Worm (Caenorhabditis elegans) whole organism, young adult: Measurements from ENCODE around the gene cwp-1.

ENCODE experiments used
- B0019.2 ChIP-seq: fragments of 200-800 bp; sonication (Bioruptor generic); conservative IDR thresholded peaks from 2 replicates; pipeline ENCODE4 v1.3.6; 2022; ENCODE audit warnings: missing genetic modification reagents, missing genetic modification characterization, missing compliant biosample characterization
- B0336.3 ChIP-seq: fragments of 200-800 bp; sonication (Bioruptor generic); IDR thresholded peaks from 2 replicates; pipeline ENCODE4 v1.3.6; 2022; ENCODE audit warnings: missing genetic modification characterization, missing compliant biosample characterization
- F10E7.11 ChIP-seq: sonication (generic microtip); optimal IDR thresholded peaks from 2 replicates; lab custom pipeline; 2017; ENCODE audit warnings: mild to moderate bottlenecking, missing genetic modification characterization, moderate library complexity, missing compliant biosample characterization
- F39B2.1 ChIP-seq: fragments of 200-800 bp; sonication (Bioruptor generic); IDR thresholded peaks from 2 replicates; pipeline ENCODE4 v1.3.6; 2022; ENCODE audit warnings: missing genetic modification reagents, missing genetic modification characterization, missing compliant biosample characterization
- F55B11.4 ChIP-seq: sonication (generic microtip); optimal IDR thresholded peaks from 2 replicates; lab custom pipeline; 2016; ENCODE audit warnings: missing compliant biosample characterization, missing genetic modification characterization, borderline replicate concordance; ENCODE audit not compliant: insufficient read depth
- T07F8.4 ChIP-seq: sonication (generic microtip); optimal IDR thresholded peaks from 2 replicates; lab custom pipeline; 2016; ENCODE audit warnings: mild to moderate bottlenecking, missing genetic modification characterization, moderate library complexity, missing compliant biosample characterization
- ZK185.1 ChIP-seq: sonication (generic microtip); optimal IDR thresholded peaks from 2 replicates; lab custom pipeline; 2016; ENCODE audit warnings: mild to moderate bottlenecking, missing genetic modification characterization, missing compliant biosample characterization; ENCODE audit not compliant: poor library complexity, severe bottlenecking
- akir-1 ChIP-seq: fragments of 200-800 bp; sonication (Bioruptor generic); optimal IDR thresholded peaks from 2 replicates; lab custom pipeline; 2018; ENCODE audit warnings: mild to moderate bottlenecking, missing genetic modification characterization, moderate library complexity, missing compliant biosample characterization
- ama-1 ChIP-seq, 3 experiments: fragments of 150-350 bp in 1 of 3; sonication (generic microtip) in 2 of 3; optimal IDR thresholded peaks; 2 replicates each; lab custom pipeline; 2014 to 2018; ENCODE audit warnings: missing biosample characterization in 2 of 3, missing genetic modification characterization in 2 of 3, missing genetic modification reagents in 2 of 3
- aptf-3 ChIP-seq: fragments of 200-800 bp; sonication (Bioruptor generic); IDR thresholded peaks from 2 replicates; pipeline ENCODE4 v1.3.6; 2022; ENCODE audit warnings: missing genetic modification characterization, missing compliant biosample characterization
- attf-3 ChIP-seq: fragments of 200-800 bp; sonication (Bioruptor generic); conservative IDR thresholded peaks from 2 replicates; pipeline ENCODE4 v1.3.6; 2022; ENCODE audit warnings: missing genetic modification reagents, missing genetic modification characterization, missing compliant biosample characterization
- attf-5 ChIP-seq: fragments of 200-800 bp; sonication (Bioruptor generic); optimal IDR thresholded peaks from 2 replicates; lab custom pipeline; 2018; ENCODE audit warnings: mild to moderate bottlenecking, missing genetic modification characterization, missing compliant biosample characterization
- cebp-1 ChIP-seq, 2 experiments: fragments of 200-800 bp in 1 of 2; sonication (Bioruptor generic) in 1 of 2; sonication (generic microtip) in 1 of 2; IDR thresholded peaks in 1 of 2; optimal IDR thresholded peaks in 1 of 2; 2 replicates each; pipeline versions ENCODE4 v1.3.6 to Lab custom; 2017 to 2022; ENCODE audit warnings: missing compliant biosample characterization in 2 of 2, missing genetic modification characterization in 2 of 2, mild to moderate bottlenecking in 1 of 2, missing genetic modification reagents in 1 of 2, moderate library complexity in 1 of 2
- cebp-2 ChIP-seq: fragments of 200-800 bp; sonication (Bioruptor generic); IDR thresholded peaks from 2 replicates; pipeline ENCODE4 v1.3.6; 2022; ENCODE audit warnings: missing genetic modification characterization, missing compliant biosample characterization
- ceh-40 ChIP-seq: fragments of 200-800 bp; sonication (Bioruptor generic); IDR thresholded peaks from 2 replicates; pipeline ENCODE4 v1.3.6; 2022; ENCODE audit warnings: missing genetic modification characterization, missing compliant biosample characterization
- chd-7 ChIP-seq: sonication (generic microtip); optimal IDR thresholded peaks from 2 replicates; lab custom pipeline; 2016; ENCODE audit warnings: mild to moderate bottlenecking, missing genetic modification characterization, moderate library complexity, missing compliant biosample characterization
- dpl-1 ChIP-seq: fragments of 150-350 bp; optimal IDR thresholded peaks from 2 replicates; lab custom pipeline; 2014; ENCODE audit warnings: missing biosample characterization, missing genetic modification reagents, missing genetic modification characterization
- gei-17 ChIP-seq: fragments of 200-800 bp; sonication (Bioruptor generic); optimal IDR thresholded peaks from 2 replicates; lab custom pipeline; 2018; ENCODE audit warnings: mild to moderate bottlenecking, missing genetic modification characterization, missing compliant biosample characterization
- him-1 ChIP-seq: sonication (generic microtip); optimal IDR thresholded peaks from 2 replicates; lab custom pipeline; 2016; ENCODE audit warnings: missing genotype, missing genetic modification reagents, missing genetic modification characterization, missing compliant biosample characterization
- hlh-26 ChIP-seq: fragments of 200-800 bp; sonication (Bioruptor generic); conservative IDR thresholded peaks from 2 replicates; pipeline ENCODE4 v1.3.6; 2022; ENCODE audit warnings: missing genetic modification reagents, missing genetic modification characterization, missing compliant biosample characterization
- hsf-1 ChIP-seq: fragments of 200-800 bp; sonication (Bioruptor generic); IDR thresholded peaks from 2 replicates; pipeline ENCODE4 v1.3.6; 2022; ENCODE audit warnings: missing genetic modification reagents, missing genetic modification characterization, missing compliant biosample characterization
- let-526 ChIP-seq: fragments of 200-800 bp; sonication (Bioruptor generic); IDR thresholded peaks from 2 replicates; pipeline ENCODE4 v1.3.6; 2022; ENCODE audit warnings: missing genetic modification reagents, missing genetic modification characterization, missing compliant biosample characterization
- lin-26 ChIP-seq: fragments of 200-800 bp; sonication (Bioruptor generic); IDR thresholded peaks from 2 replicates; pipeline ENCODE4 v1.3.6; 2022; ENCODE audit warnings: missing genetic modification reagents, missing genetic modification characterization, missing compliant biosample characterization
- lin-54 ChIP-seq: fragments of 200-800 bp; sonication (Bioruptor generic); optimal IDR thresholded peaks from 2 replicates; lab custom pipeline; 2018; ENCODE audit warnings: mild to moderate bottlenecking, missing genetic modification characterization, missing compliant biosample characterization
- lir-1 ChIP-seq: fragments of 200-800 bp; sonication (Bioruptor generic); conservative IDR thresholded peaks from 2 replicates; pipeline ENCODE4 v1.3.6; 2022; ENCODE audit warnings: missing genetic modification reagents, missing genetic modification characterization, missing compliant biosample characterization
- mes-4 ChIP-seq: sonication (generic microtip); optimal IDR thresholded peaks from 2 replicates; lab custom pipeline; 2016; ENCODE audit warnings: missing genotype, missing genetic modification characterization, missing compliant biosample characterization
- nfya-2 ChIP-seq: fragments of 200-800 bp; sonication (Bioruptor generic); IDR thresholded peaks from 2 replicates; pipeline ENCODE4 v1.3.6; 2022; ENCODE audit warnings: missing genetic modification reagents, missing genetic modification characterization, missing compliant biosample characterization
- nhr-27 ChIP-seq: fragments of 200-800 bp; sonication (Bioruptor generic); optimal IDR thresholded peaks from 2 replicates; lab custom pipeline; 2018; ENCODE audit warnings: mild to moderate bottlenecking, missing genetic modification characterization, moderate library complexity, missing compliant biosample characterization
- nhr-80 ChIP-seq: sonication (generic microtip); optimal IDR thresholded peaks from 2 replicates; lab custom pipeline; 2016; ENCODE audit warnings: missing genetic modification characterization, missing compliant biosample characterization
- pha-4 ChIP-seq: fragments of 150-350 bp; sonication (generic microtip); optimal IDR thresholded peaks from 2 replicates; lab custom pipeline; 2014; ENCODE audit warnings: missing biosample characterization, missing genetic modification reagents, missing genetic modification characterization
- repo-1 ChIP-seq: sonication (generic microtip); optimal IDR thresholded peaks from 2 replicates; lab custom pipeline; 2017; ENCODE audit warnings: mild to moderate bottlenecking, missing genetic modification characterization, missing compliant biosample characterization
- rpc-1 ChIP-seq, 2 experiments: fragments of 150-350 bp in 1 of 2; sonication (generic microtip) in 1 of 2; optimal IDR thresholded peaks; 2 replicates each; lab custom pipeline; 2014 to 2018; ENCODE audit warnings: missing biosample characterization in 1 of 2, missing genetic modification characterization in 1 of 2, missing genetic modification reagents in 1 of 2, missing genotype in 1 of 2
- sdz-38 ChIP-seq: sonication (generic microtip); optimal IDR thresholded peaks from 2 replicates; lab custom pipeline; 2016; ENCODE audit warnings: missing genotype, missing genetic modification characterization, missing compliant biosample characterization
- sea-2 ChIP-seq: fragments of 200-800 bp; sonication (Bioruptor generic); IDR thresholded peaks from 2 replicates; pipeline ENCODE4 v1.3.6; 2022; ENCODE audit warnings: missing genetic modification characterization, missing compliant biosample characterization
- snpc-1.1 ChIP-seq: sonication (generic microtip); optimal IDR thresholded peaks from 2 replicates; lab custom pipeline; 2017; ENCODE audit warnings: missing genetic modification characterization, mild to moderate bottlenecking, missing compliant biosample characterization, antibody characterized with exemption, moderate library complexity, missing genotype, missing genetic modification reagents; ENCODE audit not compliant: insufficient read depth
- snpc-1.3 ChIP-seq: sonication (generic microtip); optimal IDR thresholded peaks from 2 replicates; lab custom pipeline; 2017; ENCODE audit warnings: missing genetic modification characterization, mild to moderate bottlenecking, missing compliant biosample characterization, antibody characterized with exemption, moderate library complexity, missing genotype, missing genetic modification reagents; ENCODE audit not compliant: insufficient read depth
- snpc-4 ChIP-seq, 5 experiments: fragments of 150-350 bp in 1 of 5; sonication (generic microtip) in 4 of 5; optimal IDR thresholded peaks; 2 replicates each; lab custom pipeline; 2014 to 2018; ENCODE audit warnings: missing genetic modification characterization in 5 of 5, missing biosample characterization in 3 of 5, antibody characterized with exemption in 2 of 5, mild to moderate bottlenecking in 2 of 5, missing compliant biosample characterization in 2 of 5, missing genotype in 2 of 5, moderate library complexity in 2 of 5, missing genetic modification reagents in 1 of 5
- somi-1 ChIP-seq: fragments of 200-800 bp; sonication (Bioruptor generic); optimal IDR thresholded peaks from 2 replicates; lab custom pipeline; 2018; ENCODE audit warnings: mild to moderate bottlenecking, missing genetic modification characterization, missing compliant biosample characterization
- sptf-2 ChIP-seq: fragments of 200-800 bp; sonication (Bioruptor generic); optimal IDR thresholded peaks from 2 replicates; lab custom pipeline; 2018; ENCODE audit warnings: mild to moderate bottlenecking, missing genetic modification characterization, missing compliant biosample characterization
- tbx-9 ChIP-seq: sonication (generic microtip); optimal IDR thresholded peaks from 2 replicates; lab custom pipeline; 2016; ENCODE audit warnings: borderline replicate concordance, missing genetic modification characterization, inconsistent platforms, missing compliant biosample characterization
- tlf-1 ChIP-seq: fragments of 200-800 bp; sonication (Bioruptor generic); optimal IDR thresholded peaks from 2 replicates; lab custom pipeline; 2018; ENCODE audit warnings: mild to moderate bottlenecking, missing genetic modification characterization, missing compliant biosample characterization
- unc-62 ChIP-seq: fragments of 150-350 bp; optimal IDR thresholded peaks from 2 replicates; lab custom pipeline; 2014; ENCODE audit warnings: missing biosample characterization, missing genetic modification reagents, missing genetic modification characterization
- zim-3 ChIP-seq: sonication (generic microtip); optimal IDR thresholded peaks from 2 replicates; lab custom pipeline; 2017; ENCODE audit warnings: mild to moderate bottlenecking, missing genetic modification characterization, moderate library complexity, missing compliant biosample characterization
- ztf-22 ChIP-seq: fragments of 200-800 bp; sonication (Bioruptor generic); optimal IDR thresholded peaks from 2 replicates; lab custom pipeline; 2018; ENCODE audit warnings: mild to moderate bottlenecking, missing genetic modification characterization, moderate library complexity, missing compliant biosample characterization
- ztf-26 ChIP-seq: sonication (generic microtip); optimal IDR thresholded peaks from 2 replicates; lab custom pipeline; 2017; ENCODE audit warnings: missing genetic modification characterization, missing compliant biosample characterization

The cwp-1 gene

DNA sequence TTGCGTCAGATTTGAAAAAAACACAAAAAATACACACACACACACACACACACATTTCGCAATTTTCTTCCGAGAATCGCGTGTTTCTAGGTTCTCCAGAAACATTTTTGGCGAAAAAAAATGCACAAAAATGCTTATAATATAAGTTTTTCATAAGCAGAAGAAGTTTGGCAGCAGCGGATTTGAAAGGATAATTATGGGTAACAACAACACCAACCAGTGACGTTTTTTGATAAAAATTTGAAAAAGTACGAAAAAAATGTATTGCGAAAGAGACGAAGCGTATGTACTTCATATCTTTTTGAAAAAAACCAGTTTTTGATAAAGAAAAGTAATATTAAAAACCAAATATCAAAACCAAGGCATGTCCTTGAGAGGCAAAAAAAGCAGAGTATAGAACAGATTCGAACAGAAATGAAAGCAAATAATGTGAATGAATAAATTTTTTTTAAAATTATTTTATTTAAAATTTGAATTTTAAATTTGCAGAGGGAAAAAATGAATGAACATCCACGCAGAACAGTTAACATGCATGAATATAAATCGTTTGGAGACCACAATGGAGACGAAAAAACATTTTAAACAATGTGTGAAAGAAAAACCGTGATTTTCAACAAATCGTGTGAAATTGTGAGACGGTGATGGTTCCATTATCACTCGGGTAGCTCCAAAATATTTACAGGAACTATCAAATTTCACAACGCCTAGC lies 17.2 kb downstream of the cwp-1 start (continued):
- TF ChIP-seq snpc-4 (GFP tag; optimal IDR thresholded peaks at IDR 0.05; lab: Kevin White, UChicago) (no peak), snpc-4 (tag; optimal IDR thresholded peaks at IDR 0.05; lab: Kevin White, UChicago) (peak in 2 of 4 experiments; percentile 30 to 37), chd-7 (peak; percentile 69), attf-3 (no peak), somi-1 (peak; percentile 57), dpl-1 (GFP tag; lab: Kevin White, UChicago) (no peak), F10E7.11 (tag; lab: Kevin White, UChicago) (peak; percentile 92), lir-1 (GFP tag; lab: Robert Waterston, UW) (no peak), rpc-1 (optimal IDR thresholded peaks at IDR 0.05; lab: Kevin White, UChicago) (no peak), rpc-1 (tag; optimal IDR thresholded peaks at IDR 0.05; lab: Kevin White, UChicago) (no peak), cebp-1 (GFP tag; IDR thresholded peaks at IDR 0.05; lab: Robert Waterston, UW) (peak; percentile 80), cebp-1 (tag; optimal IDR thresholded peaks at IDR 0.05; lab: Kevin White, UChicago) (peak; percentile 96), gei-17 (peak; percentile 69), B0336.3 (GFP tag; lab: Robert Waterston, UW) (peak; percentile 85), sptf-2 (no peak), lin-26 (peak; percentile 56), F55B11.4 (tag; lab: Kevin White, UChicago) (no peak), lin-54 (peak; percentile 54), unc-62 (GFP tag; lab: Kevin White, UChicago) (no peak), B0019.2 (GFP tag; lab: Robert Waterston, UW) (no peak), attf-5 (GFP tag; lab: Kevin White, UChicago) (peak; percentile 25), akir-1 (GFP tag; lab: Kevin White, UChicago) (no peak), tlf-1 (GFP tag; lab: Kevin White, UChicago) (peak; percentile 63), sea-2 (GFP tag; lab: Robert Waterston, UW) (no peak), hlh-26 (GFP tag; lab: Robert Waterston, UW) (no peak), repo-1 (tag; lab: Kevin White, UChicago) (peak; percentile 89), cebp-2 (GFP tag; lab: Robert Waterston, UW) (no peak), pha-4 (tag; lab: Kevin White, UChicago) (no peak), nhr-80 (tag; lab: Kevin White, UChicago) (no peak), sdz-38 (tag; lab: Kevin White, UChicago) (no peak), let-526 (GFP tag; lab: Robert Waterston, UW) (no peak), ztf-26 (tag; lab: Kevin White, UChicago) (peak; percentile 92), tbx-9 (tag; lab: Kevin White, UChicago) (peak; percentile 25), zim-3 (tag; lab: Kevin White, UChicago) (peak; percentile 84), F39B2.1 (GFP tag; lab: Robert Waterston, UW) (no peak), snpc-1.3 (tag; lab: Kevin White, UChicago) (no peak), mes-4 (tag; lab: Kevin White, UChicago) (no peak), him-1 (no peak), hsf-1 (GFP tag; lab: Robert Waterston, UW) (peak; percentile 48; the same call in 1 of the 2 replicates), nhr-27 (tag; lab: Kevin White, UChicago) (no peak), ama-1 (optimal IDR thresholded peaks at IDR 0.05; lab: Kevin White, UChicago) (peak; percentile 80), ama-1 (GFP tag; optimal IDR thresholded peaks at IDR 0.05; lab: Kevin White, UChicago) (peak; percentile 18 to 62), ztf-22 (GFP tag; lab: Kevin White, UChicago) (no peak), aptf-3 (GFP tag; lab: Robert Waterston, UW) (peak; percentile 46; the same call in 1 of the 2 replicates), T07F8.4 (tag; lab: Kevin White, UChicago) (peak; percentile 30), ZK185.1 (tag; lab: Kevin White, UChicago) (peak; percentile 68), ceh-40 (0 out of 2 replicates have a peak, but pooled peaks have one; percentile 36), snpc-1.1 (tag; lab: Kevin White, UChicago) (no peak), nfya-2 (no peak)
